Worm (Caenorhabditis elegans): ENCODE data around the gene oct-2.

ce11 chrX:11367640-11368039 is 21.4 kb downstream of the oct-2 start:
- no peak for TF ChIP-seq mab-5 (tag; optimal IDR thresholded peaks at IDR 0.05)
- TF ChIP-seq snpc-4 (tag; optimal IDR thresholded peaks at IDR 0.05), result no peak
- TF ChIP-seq elt-1 (tag; optimal IDR thresholded peaks at IDR 0.05; ENCODE audit: borderline replicate concordance, insufficient read depth), result no peak
- TF ChIP-seq pha-4 (tag; optimal IDR thresholded peaks at IDR 0.05), result no peak
- no peak for TF ChIP-seq mep-1 (tag; optimal IDR thresholded peaks at IDR 0.05)
- no peak for TF ChIP-seq unc-62 (GFP tag; optimal IDR thresholded peaks at IDR 0.05)
- no peak for TF ChIP-seq lsy-2 (tag; optimal IDR thresholded peaks at IDR 0.05)
- TF ChIP-seq ceh-39 (tag; optimal IDR thresholded peaks at IDR 0.05), result no peak
- no peak for TF ChIP-seq unc-39 (tag; optimal IDR thresholded peaks at IDR 0.05)
- no peak for TF ChIP-seq ztf-11 (tag; optimal IDR thresholded peaks at IDR 0.05)
- no peak for TF ChIP-seq nhr-237 (tag; optimal IDR thresholded peaks at IDR 0.05)
- TF ChIP-seq hlh-1 (tag; optimal IDR thresholded peaks at IDR 0.05), result no peak
- no peak for TF ChIP-seq zip-8 (tag; optimal IDR thresholded peaks at IDR 0.05)
